Worm (Caenorhabditis elegans): ENCODE measurements around the gene C34F11.1.

DNA sequence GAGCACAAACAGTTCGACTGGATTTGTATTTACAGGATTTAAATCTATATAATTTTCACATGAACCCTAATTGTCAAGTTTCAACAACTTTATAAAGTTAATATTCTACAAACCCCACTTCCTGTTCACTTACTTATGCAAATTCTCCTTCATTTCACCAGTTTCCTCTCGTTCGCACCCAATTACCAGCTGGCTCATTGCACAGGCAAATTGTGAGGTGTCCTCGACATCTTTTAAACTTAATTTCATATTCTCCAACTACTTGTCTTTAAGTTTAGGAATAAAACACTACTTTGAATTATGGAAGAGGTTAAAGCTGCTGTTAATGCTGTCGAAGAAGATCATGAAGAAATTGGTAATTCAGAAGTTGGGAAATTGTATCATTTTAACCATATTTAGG, 40.3 kb upstream of the C34F11.1 start, which contains the start of gene C27D6.1:
- TF ChIP-seq unc-39 (tag; optimal IDR thresholded peaks at IDR 0.05) (no peak), nhr-12 (tag; optimal IDR thresholded peaks at IDR 0.05) (no peak), pha-4 (tag; optimal IDR thresholded peaks at IDR 0.05) (no peak), ceh-43 (GFP tag; optimal IDR thresholded peaks at IDR 0.05) (no peak), ztf-11 (tag; optimal IDR thresholded peaks at IDR 0.05) (no peak), sptf-1 (tag; optimal IDR thresholded peaks at IDR 0.05) (no peak), mls-2 (tag; optimal IDR thresholded peaks at IDR 0.05) (no peak)
